Fruit fly (Drosophila melanogaster) whole organism, embryonic: ENCODE data around the gene RhoBTB.
A peak's percentile ranks its signal among the peaks of the same experiment; 100 is the strongest.

ENCODE experiments used
- Atf6 ChIP-seq: fragments of 200-800 bp; sonication (Bioruptor generic); IDR thresholded peaks from 2 replicates; pipeline ENCODE4 v1.3.6; 2022; ENCODE audit warnings: missing biosample characterization, missing genetic modification characterization
- CG1024 ChIP-seq: fragments of 200-800 bp; sonication (Bioruptor generic); IDR thresholded peaks from 2 replicates; pipeline ENCODE4 v1.3.6; 2022; ENCODE audit warnings: missing biosample characterization, missing genetic modification characterization
- CG12155 ChIP-seq: fragments of 200-800 bp; sonication (Bioruptor generic); optimal IDR thresholded peaks from 3 replicates; lab custom pipeline; 2016; ENCODE audit warnings: missing biosample characterization, missing genetic modification characterization
- CG12236 ChIP-seq: fragments of 200-800 bp; sonication (Bioruptor generic); optimal IDR thresholded peaks from 2 replicates; lab custom pipeline; 2016; ENCODE audit warnings: missing biosample characterization, missing genetic modification characterization
- CG12744 ChIP-seq: fragments of 200-800 bp; sonication (Bioruptor generic); optimal IDR thresholded peaks from 2 replicates; lab custom pipeline; 2016; ENCODE audit warnings: missing biosample characterization, missing genetic modification characterization
- CG13424 ChIP-seq: fragments of 200-800 bp; sonication (Bioruptor generic); optimal IDR thresholded peaks from 2 replicates; lab custom pipeline; 2019; ENCODE audit warnings: missing biosample characterization, mild to moderate bottlenecking, missing genetic modification characterization, moderate library complexity
- CG13894 ChIP-seq: fragments of 200-800 bp; sonication (Bioruptor generic); optimal IDR thresholded peaks from 3 replicates; lab custom pipeline; 2018; ENCODE audit warnings: missing biosample characterization, mild to moderate bottlenecking, missing genetic modification characterization, moderate library complexity
- CG14014 ChIP-seq: fragments of 200-800 bp; sonication (Bioruptor generic); IDR thresholded peaks from 2 replicates; pipeline ENCODE4 v1.3.6; 2022; ENCODE audit warnings: missing biosample characterization, missing genetic modification characterization
- CG14860 ChIP-seq: fragments of 200-800 bp; sonication (Bioruptor generic); IDR thresholded peaks from 3 replicates; pipeline ENCODE4 v1.3.6; 2022; ENCODE audit warnings: missing biosample characterization, missing genetic modification characterization; ENCODE audit not compliant: partially characterized antibody
- CG17802 ChIP-seq: fragments of 200-800 bp; sonication (Bioruptor generic); optimal IDR thresholded peaks from 2 replicates; lab custom pipeline; 2018; ENCODE audit warnings: missing biosample characterization, mild to moderate bottlenecking, missing genetic modification characterization, moderate library complexity
- CG18262 ChIP-seq: fragments of 200-800 bp; optimal IDR thresholded peaks from 3 replicates; lab custom pipeline; 2019; ENCODE audit warnings: missing biosample characterization, mild to moderate bottlenecking, missing genetic modification characterization, moderate library complexity
- CG18476 ChIP-seq: fragments of 200-800 bp; sonication (Bioruptor generic); optimal IDR thresholded peaks from 2 replicates; lab custom pipeline; 2016; ENCODE audit warnings: missing biosample characterization, mild to moderate bottlenecking, missing genetic modification characterization
- CG18764 ChIP-seq: fragments of 200-800 bp; sonication (Bioruptor generic); optimal IDR thresholded peaks from 3 replicates; lab custom pipeline; 2016; ENCODE audit warnings: missing biosample characterization, missing genetic modification characterization
- CG2202 ChIP-seq: fragments of 200-800 bp; sonication (Bioruptor generic); optimal IDR thresholded peaks from 2 replicates; lab custom pipeline; 2018; ENCODE audit warnings: missing biosample characterization, mild to moderate bottlenecking, missing genetic modification characterization
- CG32532 ChIP-seq: fragments of 200-800 bp; sonication (Bioruptor generic); IDR thresholded peaks from 2 replicates; pipeline ENCODE4 v1.3.6; 2022; ENCODE audit warnings: missing biosample characterization, missing genetic modification characterization
- CG34376 ChIP-seq: fragments of 200-800 bp; sonication (Bioruptor generic); optimal IDR thresholded peaks from 2 replicates; lab custom pipeline; 2018; ENCODE audit warnings: missing biosample characterization, mild to moderate bottlenecking, missing genetic modification characterization
- CG42726 ChIP-seq: fragments of 200-800 bp; sonication (Bioruptor generic); IDR thresholded peaks from 2 replicates; pipeline ENCODE4 v1.3.6; 2022; ENCODE audit warnings: missing biosample characterization, missing genetic modification characterization; ENCODE audit not compliant: partially characterized antibody
- CG4404 ChIP-seq: fragments of 200-800 bp; sonication (Bioruptor generic); IDR thresholded peaks from 2 replicates; pipeline ENCODE4 v1.3.6; 2022; ENCODE audit warnings: missing biosample characterization, missing genetic modification characterization
- CG6854 ChIP-seq: fragments of 200-800 bp; sonication (Bioruptor generic); optimal IDR thresholded peaks from 3 replicates; lab custom pipeline; 2017; ENCODE audit warnings: missing biosample characterization, mild to moderate bottlenecking, missing genetic modification characterization
- CG8089 ChIP-seq: fragments of 200-800 bp; sonication (Bioruptor generic); optimal IDR thresholded peaks from 3 replicates; lab custom pipeline; 2016; ENCODE audit warnings: missing biosample characterization, missing genetic modification characterization
- CG9215 ChIP-seq: fragments of 200-800 bp; sonication (Bioruptor generic); IDR thresholded peaks from 2 replicates; pipeline ENCODE4 v1.3.6; 2022; ENCODE audit warnings: missing biosample characterization, missing genetic modification characterization
- H15 ChIP-seq: fragments of 200-800 bp; sonication (Bioruptor generic); IDR thresholded peaks from 3 replicates; pipeline ENCODE4 v1.3.6; 2022; ENCODE audit warnings: missing biosample characterization, missing genetic modification characterization
- Hmx ChIP-seq: fragments of 200-800 bp; sonication (Bioruptor generic); optimal IDR thresholded peaks from 2 replicates; lab custom pipeline; 2016; ENCODE audit warnings: missing biosample characterization, missing genetic modification characterization
- Hr3 ChIP-seq: fragments of 200-800 bp; sonication (Bioruptor generic); optimal IDR thresholded peaks from 3 replicates; lab custom pipeline; 2016; ENCODE audit warnings: missing biosample characterization, missing genetic modification characterization
- Mes4 ChIP-seq: fragments of 200-800 bp; sonication (Bioruptor generic); optimal IDR thresholded peaks from 2 replicates; lab custom pipeline; 2016; ENCODE audit warnings: missing biosample characterization, missing genetic modification characterization
- Ptx1 ChIP-seq: fragments of 200-800 bp; sonication (Bioruptor generic); IDR thresholded peaks from 2 replicates; pipeline ENCODE4 v1.3.6; 2022; ENCODE audit warnings: missing biosample characterization, missing genetic modification characterization
- abd-A ChIP-seq: fragments of 200-800 bp; sonication (Bioruptor generic); optimal IDR thresholded peaks from 3 replicates; lab custom pipeline; 2019; ENCODE audit warnings: missing biosample characterization, mild to moderate bottlenecking, missing genetic modification characterization, moderate library complexity
- ap ChIP-seq: fragments of 200-800 bp; sonication (Bioruptor generic); IDR thresholded peaks from 2 replicates; pipeline ENCODE4 v1.3.6; 2022; ENCODE audit warnings: missing biosample characterization, missing genetic modification characterization
- ato ChIP-seq: fragments of 200-800 bp; sonication (Bioruptor generic); IDR thresholded peaks from 2 replicates; pipeline ENCODE4 v1.3.6; 2022; ENCODE audit warnings: missing biosample characterization, missing genetic modification characterization; ENCODE audit not compliant: partially characterized antibody
- cato ChIP-seq: fragments of 200-800 bp; sonication (Bioruptor generic); optimal IDR thresholded peaks from 2 replicates; lab custom pipeline; 2016; ENCODE audit warnings: missing biosample characterization, missing genetic modification characterization, borderline replicate concordance
- chm ChIP-seq: fragments of 200-800 bp; sonication (Bioruptor generic); IDR thresholded peaks from 2 replicates; pipeline ENCODE4 v1.3.6; 2022; ENCODE audit warnings: missing biosample characterization, missing genetic modification characterization
- da ChIP-seq: fragments of 200-800 bp; sonication (Bioruptor generic); optimal IDR thresholded peaks from 2 replicates; lab custom pipeline; 2016; ENCODE audit warnings: missing biosample characterization, missing genetic modification characterization
- dmrt99B ChIP-seq: fragments of 200-800 bp; sonication (Bioruptor generic); optimal IDR thresholded peaks from 2 replicates; lab custom pipeline; 2018; ENCODE audit warnings: missing biosample characterization, mild to moderate bottlenecking, missing genetic modification characterization, moderate library complexity
- exex ChIP-seq: fragments of 200-800 bp; sonication (Bioruptor generic); optimal IDR thresholded peaks from 4 replicates; lab custom pipeline; 2018; ENCODE audit warnings: missing biosample characterization, mild to moderate bottlenecking, missing genetic modification characterization, moderate library complexity
- eyg ChIP-seq: fragments of 200-800 bp; sonication (Bioruptor generic); optimal IDR thresholded peaks from 3 replicates; lab custom pipeline; 2016; ENCODE audit warnings: missing biosample characterization, missing genetic modification characterization
- fu2 ChIP-seq: fragments of 200-800 bp; sonication (Bioruptor generic); optimal IDR thresholded peaks from 2 replicates; lab custom pipeline; 2016; ENCODE audit warnings: missing biosample characterization, missing genetic modification characterization
- hkb ChIP-seq, 2 experiments: fragments of 200-800 bp in 1 of 2; fragments of >200 bp in 1 of 2; sonication (Bioruptor generic) in 1 of 2; IDR thresholded peaks in 1 of 2; optimal IDR thresholded peaks in 1 of 2; 2 replicates each; pipeline versions ENCODE4 v1.3.6 to Lab custom; 2017 to 2022; ENCODE audit warnings: missing biosample characterization in 1 of 2, missing genetic modification characterization in 1 of 2
- ind ChIP-seq: fragments of 200-800 bp; sonication (Bioruptor generic); optimal IDR thresholded peaks from 3 replicates; lab custom pipeline; 2016; ENCODE audit warnings: missing biosample characterization, missing genetic modification characterization
- insv ChIP-seq, 2 experiments: fragments of 200-800 bp; sonication (Bioruptor generic); optimal IDR thresholded peaks; 3 replicates each; lab custom pipeline; 2016 to 2018; ENCODE audit warnings: missing biosample characterization in 2 of 2, missing genetic modification characterization in 2 of 2
- lola ChIP-seq, 3 experiments: fragments of >200 bp in 2 of 3; fragments of 200-800 bp in 1 of 3; sonication (Bioruptor generic) in 1 of 3; optimal IDR thresholded peaks; 2 replicates each; lab custom pipeline; 2017 to 2019; ENCODE audit warnings: missing biosample characterization in 3 of 3, missing genetic modification characterization in 3 of 3, mild to moderate bottlenecking in 1 of 3, moderate library complexity in 1 of 3
- org-1 ChIP-seq: fragments of 200-800 bp; sonication (Bioruptor generic); optimal IDR thresholded peaks from 2 replicates; lab custom pipeline; 2017; ENCODE audit warnings: missing biosample characterization, missing genetic modification characterization
- run ChIP-seq: fragments of 200-800 bp; sonication (Bioruptor generic); optimal IDR thresholded peaks from 3 replicates; lab custom pipeline; 2018; ENCODE audit warnings: missing biosample characterization, mild to moderate bottlenecking, missing genetic modification characterization
- sc ChIP-seq, 3 experiments: fragments of >200 bp in 2 of 3; fragments of 200-800 bp in 1 of 3; sonication (Bioruptor generic) in 1 of 3; optimal IDR thresholded peaks; 2 replicates in 2 of 3; 3 replicates in 1 of 3; lab custom pipeline; 2017; ENCODE audit warnings: mild to moderate bottlenecking in 1 of 3, missing biosample characterization in 1 of 3, missing genetic modification characterization in 1 of 3, missing genetic modification reagents in 1 of 3
- sens-2 ChIP-seq: fragments of 200-800 bp; sonication (Bioruptor generic); IDR thresholded peaks from 2 replicates; pipeline ENCODE4 v1.3.6; 2022; ENCODE audit warnings: missing biosample characterization, missing genetic modification characterization
- seq ChIP-seq: fragments of 200-800 bp; sonication (Bioruptor generic); IDR thresholded peaks from 2 replicates; pipeline ENCODE4 v1.3.6; 2022; ENCODE audit warnings: missing biosample characterization, missing genetic modification characterization
- sr ChIP-seq: fragments of 200-800 bp; sonication (Bioruptor generic); IDR thresholded peaks from 3 replicates; pipeline ENCODE4 v1.3.6; 2022; ENCODE audit warnings: missing biosample characterization, missing genetic modification characterization
- wdn ChIP-seq: fragments of 200-800 bp; sonication (Bioruptor generic); IDR thresholded peaks from 2 replicates; pipeline ENCODE4 v1.3.6; 2022; ENCODE audit warnings: missing biosample characterization, missing genetic modification characterization

The RhoBTB gene

DNA sequence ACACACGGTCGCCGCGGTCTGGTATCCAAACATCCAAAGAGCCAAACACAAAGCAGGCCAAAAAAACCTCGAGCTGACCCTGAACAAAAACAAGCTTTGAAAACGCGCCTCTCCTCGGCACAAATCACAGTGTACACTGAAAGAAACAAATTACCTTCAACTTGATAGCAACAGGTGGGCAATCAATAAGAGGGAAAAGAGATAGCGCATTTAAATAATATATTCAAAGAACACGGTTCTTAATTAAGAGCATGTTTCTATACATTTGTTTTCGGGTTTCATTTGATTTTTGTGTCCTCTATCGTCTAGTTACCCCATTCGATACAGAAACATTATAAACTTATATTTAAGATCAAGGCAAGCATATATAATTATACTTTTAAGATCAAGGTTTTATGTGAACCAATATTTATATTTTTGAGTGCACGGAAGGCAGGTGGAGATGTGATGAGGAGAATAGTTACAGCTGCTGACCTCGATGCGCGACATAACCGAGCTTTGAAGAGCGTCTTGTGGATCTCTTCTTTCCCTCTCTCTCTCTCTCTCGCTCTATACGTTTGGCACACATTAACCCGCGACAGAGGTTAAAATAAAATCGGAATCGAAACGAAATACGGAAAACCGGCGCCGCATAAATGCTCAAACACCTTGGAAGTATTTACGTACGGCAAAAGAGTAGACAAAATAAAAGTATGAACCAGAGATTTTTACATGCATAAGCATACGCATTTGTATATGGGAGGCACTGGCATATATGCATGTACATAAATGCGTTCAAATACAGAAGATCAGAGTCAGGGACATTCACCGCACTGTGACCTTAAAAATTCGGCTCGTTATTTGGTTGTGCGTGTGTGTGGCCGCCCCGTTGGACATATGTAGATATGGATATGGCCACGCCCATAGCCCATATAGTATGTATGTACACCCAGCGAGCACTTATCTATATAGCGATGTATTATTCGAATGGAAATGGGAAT is 22.5 kb downstream of the RhoBTB start (continued):
- TF ChIP-seq org-1 (peak; percentile 81), CG1024 (GFP tag; lab: Robert Waterston, UW) (0 out of 2 replicates have a peak, but pooled peaks have one; percentile 17), CG14014 (GFP tag; lab: Robert Waterston, UW) (peak; percentile 70), Hmx (GFP tag; lab: Kevin White, UChicago) (peak; percentile 69), sens-2 (no peak), CG4404 (GFP tag; lab: Robert Waterston, UW) (no peak), ind (GFP tag; lab: Kevin White, UChicago) (peak; percentile 85), Hr3 (GFP tag; lab: Kevin White, UChicago) (peak; percentile 82), CG42726 (GFP tag; lab: Robert Waterston, UW) (no peak), Ptx1 (GFP tag; lab: Robert Waterston, UW) (peak; percentile 85), dmrt99B (tag; lab: Kevin White, UChicago) (peak; percentile 93), CG32532 (peak; percentile 77), exex (tag; lab: Kevin White, UChicago) (peak; percentile 55), CG8089 (GFP tag; lab: Kevin White, UChicago) (peak; percentile 51), insv (GFP tag; optimal IDR thresholded peaks at IDR 0.05; lab: Kevin White, UChicago) (peak in 1 of 2 experiments; percentile 12), ato (GFP tag; lab: Robert Waterston, UW) (no peak), CG34376 (GFP tag; lab: Kevin White, UChicago) (peak; percentile 71), CG13424 (tag; lab: Kevin White, UChicago) (peak; percentile 91), CG13894 (tag; lab: Kevin White, UChicago) (peak; percentile 67), fu2 (GFP tag; lab: Kevin White, UChicago) (peak; percentile 70), sr (GFP tag; lab: Robert Waterston, UW) (no peak), sc (optimal IDR thresholded peaks at IDR 0.05; lab: Kevin White, UChicago) (no peak), sc (GFP tag; optimal IDR thresholded peaks at IDR 0.05; lab: Kevin White, UChicago) (peak; percentile 72), eyg (peak; percentile 47), lola (GFP tag; optimal IDR thresholded peaks at IDR 0.05; lab: Kevin White, UChicago) (peak in 1 of 3 experiments; percentile 81), ap (peak; percentile 50), Mes4 (peak; percentile 42), cato (GFP tag; lab: Kevin White, UChicago) (peak; percentile 64), CG6854 (GFP tag; lab: Kevin White, UChicago) (peak; percentile 87), chm (GFP tag; lab: Robert Waterston, UW) (no peak), seq (peak; percentile 86), CG12744 (GFP tag; lab: Kevin White, UChicago) (peak; percentile 74), CG18764 (GFP tag; lab: Kevin White, UChicago) (peak; percentile 60), CG12155 (GFP tag; lab: Kevin White, UChicago) (peak; percentile 74), H15 (peak; percentile 77), CG12236 (GFP tag; lab: Kevin White, UChicago) (peak; percentile 45), run (tag; lab: Kevin White, UChicago) (peak; percentile 76), CG17802 (peak; percentile 56), CG18476 (peak; percentile 74), Atf6 (GFP tag; lab: Robert Waterston, UW) (peak; percentile 84), CG18262 (peak; percentile 91), CG14860 (GFP tag; lab: Robert Waterston, UW) (no peak), da (peak; percentile 27), hkb (optimal IDR thresholded peaks at IDR 0.05; lab: Kevin White, UChicago) (no peak), hkb (GFP tag; IDR thresholded peaks at IDR 0.05; lab: Robert Waterston, UW) (peak; percentile 89), CG2202 (tag; lab: Kevin White, UChicago) (peak; percentile 57), wdn (0 out of 2 replicates have a peak, but pooled peaks have one; percentile 21), CG9215 (peak; percentile 67), abd-A (tag; lab: Kevin White, UChicago) (peak; percentile 87)
